Fruit fly (Drosophila melanogaster) whole organism, prepupa: ENCODE measurements around the gene CG43901.
A peak's percentile ranks its signal among the peaks of the same experiment; 100 is the strongest.

Source experiments
- Blimp-1 ChIP-seq: fragments of 200-800 bp; sonication (Bioruptor generic); optimal IDR thresholded peaks from 3 replicates; lab custom pipeline; 2017; ENCODE audit warnings: missing biosample characterization, missing genetic modification characterization, mild to moderate bottlenecking, moderate library complexity, missing genetic modification reagents
- CG10631 ChIP-seq: fragments of 200-800 bp; sonication (Bioruptor generic); optimal IDR thresholded peaks from 2 replicates; lab custom pipeline; 2016; ENCODE audit warnings: missing biosample characterization, missing genetic modification characterization
- CG10669 ChIP-seq: fragments of 200-800 bp; sonication (Bioruptor generic); optimal IDR thresholded peaks from 3 replicates; lab custom pipeline; 2018; ENCODE audit warnings: missing biosample characterization, mild to moderate bottlenecking, missing genetic modification characterization, moderate library complexity
- CG11762 ChIP-seq: fragments of 200-800 bp; sonication (Bioruptor generic); optimal IDR thresholded peaks from 3 replicates; lab custom pipeline; 2016; ENCODE audit warnings: missing biosample characterization, missing genetic modification characterization; ENCODE audit not compliant: insufficient read depth
- CG11902 ChIP-seq: fragments of 200-800 bp; sonication (Bioruptor generic); optimal IDR thresholded peaks from 3 replicates; lab custom pipeline; 2016; ENCODE audit warnings: missing biosample characterization, missing genetic modification characterization
- CG15336 ChIP-seq: fragments of 200-800 bp; sonication (Bioruptor generic); IDR thresholded peaks from 2 replicates; pipeline ENCODE4 v1.3.6; 2022; ENCODE audit warnings: missing biosample characterization, missing genetic modification characterization
- CG1621 ChIP-seq: fragments of 200-800 bp; sonication (Bioruptor generic); optimal IDR thresholded peaks from 3 replicates; lab custom pipeline; 2018; ENCODE audit warnings: missing biosample characterization, mild to moderate bottlenecking, missing genetic modification characterization
- CG16779 ChIP-seq: fragments of 200-800 bp; sonication (Bioruptor generic); optimal IDR thresholded peaks from 3 replicates; lab custom pipeline; 2017; ENCODE audit warnings: missing biosample characterization, mild to moderate bottlenecking, missing genetic modification characterization
- CG3032 ChIP-seq: fragments of 200-800 bp; optimal IDR thresholded peaks from 2 replicates; lab custom pipeline; 2019; ENCODE audit warnings: missing biosample characterization, mild to moderate bottlenecking, missing genetic modification characterization, moderate library complexity
- CG34406 ChIP-seq: fragments of 200-800 bp; sonication (Bioruptor generic); optimal IDR thresholded peaks from 3 replicates; lab custom pipeline; 2016; ENCODE audit warnings: missing biosample characterization, missing genetic modification characterization
- CG3919 ChIP-seq: fragments of 200-800 bp; sonication (Bioruptor generic); optimal IDR thresholded peaks from 3 replicates; lab custom pipeline; 2016; ENCODE audit warnings: missing biosample characterization, missing genetic modification characterization
- CG6792 ChIP-seq: fragments of 200-800 bp; sonication (Bioruptor generic); optimal IDR thresholded peaks from 3 replicates; lab custom pipeline; 2016; ENCODE audit warnings: missing biosample characterization, missing genetic modification characterization
- CG6808 ChIP-seq: fragments of 200-800 bp; sonication (Bioruptor generic); optimal IDR thresholded peaks from 3 replicates; lab custom pipeline; 2017; ENCODE audit warnings: missing biosample characterization, missing genetic modification characterization, mild to moderate bottlenecking, moderate library complexity, missing genetic modification reagents
- CG8119 ChIP-seq: fragments of 200-800 bp; sonication (Bioruptor generic); IDR thresholded peaks from 3 replicates; pipeline ENCODE4 v1.3.6; 2022; ENCODE audit warnings: missing biosample characterization, missing genetic modification characterization
- CG8632 ChIP-seq: fragments of 200-800 bp; sonication (Bioruptor generic); optimal IDR thresholded peaks from 3 replicates; lab custom pipeline; 2016; ENCODE audit warnings: missing biosample characterization, missing genetic modification characterization
- Ets21C ChIP-seq: fragments of 200-800 bp; sonication (Bioruptor generic); optimal IDR thresholded peaks from 3 replicates; lab custom pipeline; 2016; ENCODE audit warnings: missing biosample characterization, missing genetic modification characterization
- Gug ChIP-seq: fragments of 200-800 bp; sonication (Bioruptor generic); IDR thresholded peaks from 2 replicates; pipeline ENCODE4 v1.3.6; 2022; ENCODE audit warnings: missing biosample characterization, missing genetic modification characterization
- Hr38 ChIP-seq: sonication (Bioruptor generic); optimal IDR thresholded peaks from 2 replicates; lab custom pipeline; 2016; ENCODE audit warnings: missing biosample characterization, missing genetic modification characterization
- Hr39 ChIP-seq: fragments of 200-800 bp; sonication (Bioruptor generic); optimal IDR thresholded peaks from 2 replicates; lab custom pipeline; 2016; ENCODE audit warnings: missing biosample characterization, missing genetic modification characterization
- Lpt ChIP-seq: fragments of 200-800 bp; sonication (Bioruptor generic); optimal IDR thresholded peaks from 3 replicates; lab custom pipeline; 2016; ENCODE audit warnings: missing biosample characterization, missing genetic modification characterization
- Smox ChIP-seq: fragments of 200-800 bp; sonication (Bioruptor generic); optimal IDR thresholded peaks from 3 replicates; lab custom pipeline; 2016; ENCODE audit warnings: missing biosample characterization, missing genetic modification characterization
- Sox14 ChIP-seq: fragments of 200-800 bp; sonication (Bioruptor generic); optimal IDR thresholded peaks from 3 replicates; lab custom pipeline; 2016; ENCODE audit warnings: missing biosample characterization, missing genetic modification characterization
- Sox15 ChIP-seq: fragments of 200-800 bp; sonication (Bioruptor generic); optimal IDR thresholded peaks from 3 replicates; lab custom pipeline; 2016; ENCODE audit warnings: missing biosample characterization, missing genetic modification characterization
- acj6 ChIP-seq: fragments of 200-800 bp; sonication (Bioruptor generic); optimal IDR thresholded peaks from 3 replicates; lab custom pipeline; 2016; ENCODE audit warnings: missing biosample characterization, missing genetic modification characterization
- cyc ChIP-seq: fragments of 200-800 bp; sonication (Bioruptor generic); optimal IDR thresholded peaks from 3 replicates; lab custom pipeline; 2016; ENCODE audit warnings: missing biosample characterization, missing genetic modification characterization
- dsx ChIP-seq: fragments of 200-800 bp; optimal IDR thresholded peaks from 3 replicates; lab custom pipeline; 2019; ENCODE audit warnings: missing biosample characterization, mild to moderate bottlenecking, missing genetic modification characterization, moderate library complexity; ENCODE audit not compliant: poor library complexity, severe bottlenecking
- esn ChIP-seq: fragments of 200-800 bp; sonication (Bioruptor generic); optimal IDR thresholded peaks from 2 replicates; lab custom pipeline; 2016; ENCODE audit warnings: missing biosample characterization, mild to moderate bottlenecking, missing genetic modification characterization, moderate library complexity
- fd59A ChIP-seq: fragments of 200-800 bp; sonication (Bioruptor generic); optimal IDR thresholded peaks from 2 replicates; lab custom pipeline; 2017; ENCODE audit warnings: missing biosample characterization, mild to moderate bottlenecking, missing genetic modification characterization, missing genetic modification reagents
- fkh ChIP-seq: fragments of 200-800 bp; sonication (Bioruptor generic); optimal IDR thresholded peaks from 3 replicates; lab custom pipeline; 2017; ENCODE audit warnings: missing biosample characterization, mild to moderate bottlenecking, missing genetic modification characterization, moderate library complexity
- lz ChIP-seq: fragments of 200-800 bp; sonication (Bioruptor generic); optimal IDR thresholded peaks from 3 replicates; lab custom pipeline; 2016; ENCODE audit warnings: missing biosample characterization, missing genetic modification characterization
- pdm3 ChIP-seq: fragments of 200-800 bp; sonication (Bioruptor generic); optimal IDR thresholded peaks from 3 replicates; lab custom pipeline; 2016; ENCODE audit warnings: missing biosample characterization, missing genetic modification characterization
- spab ChIP-seq: fragments of 200-800 bp; sonication (Bioruptor generic); optimal IDR thresholded peaks from 2 replicates; lab custom pipeline; 2017; ENCODE audit warnings: missing biosample characterization, mild to moderate bottlenecking, missing genetic modification characterization, missing genetic modification reagents
- ss ChIP-seq, 2 experiments: fragments of 200-800 bp; sonication (Bioruptor generic); optimal IDR thresholded peaks; 2 replicates in 1 of 2; 3 replicates in 1 of 2; lab custom pipeline; 2017 to 2018; ENCODE audit warnings: mild to moderate bottlenecking in 2 of 2, missing biosample characterization in 2 of 2, missing genetic modification characterization in 2 of 2, moderate library complexity in 1 of 2
- topi ChIP-seq: fragments of 200-800 bp; sonication (Bioruptor generic); optimal IDR thresholded peaks from 3 replicates; lab custom pipeline; 2016; ENCODE audit warnings: missing biosample characterization, missing genetic modification characterization

The CG43901 gene

dm6 chrX:10905047-10905446, 520 bp upstream of the CG43901 start (continued):
- no peak for TF ChIP-seq CG3032 (tag; lab: Kevin White, UChicago)
- peak; percentile 51 for TF ChIP-seq esn (GFP tag; lab: Kevin White, UChicago)
- TF ChIP-seq spab (GFP tag; lab: Kevin White, UChicago), result peak; percentile 13
- peak; percentile 36 for TF ChIP-seq CG10631 (GFP tag; lab: Kevin White, UChicago)
- no peak for TF ChIP-seq Gug (GFP tag; lab: Robert Waterston, UW)
- TF ChIP-seq Sox15, result no peak
- TF ChIP-seq Lpt (GFP tag; lab: Kevin White, UChicago), result no peak
- no peak for TF ChIP-seq fd59A
- peak; percentile 15 for TF ChIP-seq Ets21C
- TF ChIP-seq topi (GFP tag; lab: Kevin White, UChicago), result peak; percentile 41
- peak; percentile 1 for TF ChIP-seq CG8632 (GFP tag; lab: Kevin White, UChicago)
- peak; percentile 20 for TF ChIP-seq CG34406 (GFP tag; lab: Kevin White, UChicago)
- TF ChIP-seq Sox14, result peak; percentile 5
- TF ChIP-seq Hr38 (GFP tag; lab: Kevin White, UChicago), result no peak
- TF ChIP-seq CG6792, result peak; percentile 4
- peak; percentile 16 for TF ChIP-seq acj6 (GFP tag; lab: Kevin White, UChicago)
- TF ChIP-seq CG10669 (GFP tag; lab: Kevin White, UChicago), result no peak

dm6 chrX:10906222-10906866, 777 bp downstream of the CG43901 start:
- TF ChIP-seq CG11902 (GFP tag; lab: Kevin White, UChicago), result no peak
- no peak for TF ChIP-seq cyc (GFP tag; lab: Kevin White, UChicago)
- no peak for TF ChIP-seq pdm3 (GFP tag; lab: Kevin White, UChicago)
- no peak for TF ChIP-seq fd59A
- no peak for TF ChIP-seq CG8119 (GFP tag; lab: Robert Waterston, UW)
- TF ChIP-seq CG15336, result no peak
- peak in 1 of 2 experiments; percentile 1 for TF ChIP-seq ss (GFP tag; optimal IDR thresholded peaks at IDR 0.05; lab: Kevin White, UChicago)
- TF ChIP-seq CG6792, result no peak

dm6 chrX:10912585-10912984, 7.0 kb downstream of the CG43901 start:
- no peak for TF ChIP-seq CG16779 (tag; lab: Kevin White, UChicago)
- no peak for TF ChIP-seq CG3919 (GFP tag; lab: Kevin White, UChicago)
- TF ChIP-seq CG11762 (GFP tag; lab: Kevin White, UChicago), result no peak
- no peak for TF ChIP-seq pdm3 (GFP tag; lab: Kevin White, UChicago)
- no peak for TF ChIP-seq dsx (GFP tag; lab: Kevin White, UChicago)
- no peak for TF ChIP-seq CG10631 (GFP tag; lab: Kevin White, UChicago)
- no peak for TF ChIP-seq lz (GFP tag; lab: Kevin White, UChicago)
- TF ChIP-seq topi (GFP tag; lab: Kevin White, UChicago), result no peak
- no peak for TF ChIP-seq CG8119 (GFP tag; lab: Robert Waterston, UW)
- no peak for TF ChIP-seq Smox (GFP tag; lab: Kevin White, UChicago)
- TF ChIP-seq Sox14, result no peak
- no peak for TF ChIP-seq CG1621 (tag; lab: Kevin White, UChicago)
- no peak for TF ChIP-seq Blimp-1 (GFP tag; lab: Kevin White, UChicago)
- no peak for TF ChIP-seq CG6808
- TF ChIP-seq esn (GFP tag; lab: Kevin White, UChicago), result no peak

dm6 chrX:10921665-10922064, 16.1 kb downstream of the CG43901 start:
- TF ChIP-seq fkh (GFP tag; lab: Kevin White, UChicago) (peak; percentile 7), Hr39 (GFP tag; lab: Kevin White, UChicago) (no peak)
